Comparison of ENCODE assay signal across 2 worm cellular contexts in the genomic region with DNA sequence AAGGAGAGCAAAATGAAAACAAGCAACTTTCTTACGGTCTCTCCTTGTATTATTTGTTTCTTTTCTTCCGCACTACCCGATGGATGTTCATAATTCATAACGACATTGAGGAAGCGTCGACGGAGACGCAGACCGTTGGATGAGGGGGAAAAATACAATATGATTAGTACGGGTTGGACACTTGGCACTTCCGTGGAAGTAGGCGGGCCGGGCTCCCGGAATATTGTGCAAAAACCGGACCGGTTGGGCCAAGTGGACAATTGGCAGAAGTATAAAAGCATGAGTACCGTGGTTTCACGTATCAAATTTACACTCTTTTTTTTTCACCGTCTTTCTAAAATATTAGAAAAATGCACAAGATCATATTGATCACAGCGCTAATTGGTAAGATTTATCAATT.
A peak's percentile ranks its signal among the peaks of the same experiment; 100 is the strongest.
TF ChIP-seq lines count a peak whose summit lies in the region.

A gene (plus strand): TSS at position 301 of the 400 bp plus-strand sequence.

TF ChIP-seq in whole organism, late embryonic, 69 proteins besides CTCF, POLR2A, EP300 and RAD21:
- TF ChIP-seq eyg-1 (tag; optimal IDR thresholded peaks at IDR 0.05; lab: Kevin White, UChicago) (no peak), sox-4 (tag; optimal IDR thresholded peaks at IDR 0.05; lab: Kevin White, UChicago) (no peak), ets-4 (tag; optimal IDR thresholded peaks at IDR 0.05; lab: Kevin White, UChicago) (peak; percentile 36), unc-55 (GFP tag; optimal IDR thresholded peaks at IDR 0.05; lab: Kevin White, UChicago) (no peak)

TF ChIP-seq in whole organism, midembryonic, 9 proteins besides CTCF, POLR2A, EP300 and RAD21:
- 0 out of 2 replicates have a peak, but pooled peaks have one; percentile 26 for TF ChIP-seq ref-1 (GFP tag; conservative IDR thresholded peaks at IDR 0.05; lab: Robert Waterston, UW)
- no peak for TF ChIP-seq tab-1 (GFP tag; IDR thresholded peaks at IDR 0.05; lab: Robert Waterston, UW)
